Worm (Caenorhabditis elegans): ENCODE data around the gene ceh-24.

ceh-24 gene

DNA sequence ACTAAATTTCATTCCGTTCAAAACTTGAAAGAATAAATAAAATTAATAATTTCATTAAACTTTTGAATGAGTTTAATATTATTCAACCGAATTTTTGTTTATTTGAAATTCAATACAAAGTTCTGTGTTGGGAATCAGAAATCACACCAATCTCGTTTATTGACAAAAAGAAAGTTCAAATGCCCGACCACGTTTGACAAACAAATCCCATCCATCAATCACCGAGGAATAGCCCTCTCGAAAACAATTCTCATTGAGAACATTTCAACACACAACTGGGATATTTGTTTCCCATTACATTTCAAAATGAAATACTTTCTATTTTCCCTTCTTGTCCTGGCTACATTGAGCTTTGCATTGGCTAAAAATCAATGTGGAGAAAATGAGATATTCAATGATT lies 35.2 kb upstream of the ceh-24 start, which contains the start of gene F53C11.9:
F53C11.9 (plus strand) TSS at position 159 of the 400 bp plus-strand sequence.
- no peak for TF ChIP-seq F16B12.6 (tag; optimal IDR thresholded peaks at IDR 0.05)
- TF ChIP-seq ztf-4 (tag; optimal IDR thresholded peaks at IDR 0.05): no peak
- no peak for TF ChIP-seq isw-1 (GFP tag; IDR thresholded peaks at IDR 0.05)
- peak; percentile 25 for TF ChIP-seq rnt-1 (tag; optimal IDR thresholded peaks at IDR 0.05)
- no peak for TF ChIP-seq unc-86 (tag; optimal IDR thresholded peaks at IDR 0.05)
- TF ChIP-seq hlh-4 (tag; optimal IDR thresholded peaks at IDR 0.05): no peak
- TF ChIP-seq ceh-82 (tag; optimal IDR thresholded peaks at IDR 0.05): no peak
- TF ChIP-seq zag-1 (tag; optimal IDR thresholded peaks at IDR 0.05): no peak
- no peak for TF ChIP-seq fkh-8 (tag; optimal IDR thresholded peaks at IDR 0.05)
- TF ChIP-seq aly-2 (tag; optimal IDR thresholded peaks at IDR 0.05): no peak
- no peak for TF ChIP-seq snu-23 (GFP tag; optimal IDR thresholded peaks at IDR 0.05)
- no peak for TF ChIP-seq nhr-28 (tag; optimal IDR thresholded peaks at IDR 0.05)
- TF ChIP-seq nhr-90 (tag; optimal IDR thresholded peaks at IDR 0.05; ENCODE audit: poor library complexity): no peak
- TF ChIP-seq blmp-1 (tag; optimal IDR thresholded peaks at IDR 0.05): peak; percentile 32
- TF ChIP-seq nhr-47 (tag; optimal IDR thresholded peaks at IDR 0.05): no peak

DNA sequence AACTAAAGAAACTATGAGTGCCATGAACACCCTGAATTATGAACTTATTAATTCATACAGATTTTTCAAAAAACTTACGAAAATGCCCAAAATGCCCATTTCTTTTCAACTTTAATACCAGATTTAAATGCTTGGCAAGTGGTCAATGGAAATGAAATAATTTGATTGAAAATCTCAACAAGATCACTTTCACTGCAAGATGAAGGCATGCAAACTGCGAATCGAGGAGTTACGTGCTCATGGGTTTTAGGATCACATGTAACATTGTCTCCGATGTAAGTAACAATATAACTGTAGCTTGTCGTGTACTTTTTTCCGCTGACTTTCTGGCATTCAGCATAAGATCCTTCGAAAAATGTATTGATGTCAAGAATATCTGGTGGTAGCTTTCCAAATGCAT lies 32.1 kb upstream of the ceh-24 start:
- no peak for TF ChIP-seq mdl-1 (tag; optimal IDR thresholded peaks at IDR 0.05)
- TF ChIP-seq lin-15B (tag; optimal IDR thresholded peaks at IDR 0.05): no peak
- TF ChIP-seq fos-1 (tag; optimal IDR thresholded peaks at IDR 0.05): no peak
- TF ChIP-seq jun-1 (tag; optimal IDR thresholded peaks at IDR 0.05): no peak
- no peak for TF ChIP-seq alr-1 (tag; optimal IDR thresholded peaks at IDR 0.05; ENCODE audit: borderline replicate concordance)
- TF ChIP-seq efl-1 (optimal IDR thresholded peaks at IDR 0.05): no peak
- TF ChIP-seq efl-1 (GFP tag; optimal IDR thresholded peaks at IDR 0.05 in 1 of 2): peak in 1 of 2 experiments; percentile 84
- no peak for TF ChIP-seq snu-23 (GFP tag; optimal IDR thresholded peaks at IDR 0.05)

DNA sequence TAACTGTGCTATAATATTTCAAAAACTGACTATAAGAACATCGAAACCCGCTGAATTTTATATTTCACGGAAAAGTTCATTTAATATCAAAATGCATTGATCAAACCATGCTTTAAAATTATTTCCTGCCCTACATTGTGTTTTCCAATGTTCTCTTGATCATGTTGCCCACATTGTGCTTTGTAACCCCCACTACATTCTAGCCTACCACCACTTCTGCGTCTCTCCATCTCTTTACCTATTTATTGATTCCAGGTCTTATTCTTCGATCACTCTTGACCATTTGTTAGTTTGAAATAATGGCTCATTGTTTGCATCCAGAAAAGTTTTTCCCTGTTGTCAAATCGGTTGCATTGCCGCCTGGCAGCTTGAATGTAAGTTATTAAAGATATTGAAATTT lies 30.8 kb upstream of the ceh-24 start, which contains the start of gene decr-1.1:
decr-1.1 (plus strand) TSS at position 210 of the 400 bp plus-strand sequence.
- TF ChIP-seq sup-37 (GFP tag; optimal IDR thresholded peaks at IDR 0.05) (no peak), lin-35 (GFP tag; optimal IDR thresholded peaks at IDR 0.05) (peak in 1 of 2 experiments; percentile 49), ceh-88 (GFP tag; IDR thresholded peaks at IDR 0.05) (no peak), snu-23 (GFP tag; optimal IDR thresholded peaks at IDR 0.05) (peak; percentile 10), rnt-1 (tag; optimal IDR thresholded peaks at IDR 0.05) (peak; percentile 11), sox-4 (tag; optimal IDR thresholded peaks at IDR 0.05) (no peak), nhr-20 (tag; optimal IDR thresholded peaks at IDR 0.05) (peak; percentile 75), nhr-71 (tag; optimal IDR thresholded peaks at IDR 0.05) (peak; percentile 40)

DNA sequence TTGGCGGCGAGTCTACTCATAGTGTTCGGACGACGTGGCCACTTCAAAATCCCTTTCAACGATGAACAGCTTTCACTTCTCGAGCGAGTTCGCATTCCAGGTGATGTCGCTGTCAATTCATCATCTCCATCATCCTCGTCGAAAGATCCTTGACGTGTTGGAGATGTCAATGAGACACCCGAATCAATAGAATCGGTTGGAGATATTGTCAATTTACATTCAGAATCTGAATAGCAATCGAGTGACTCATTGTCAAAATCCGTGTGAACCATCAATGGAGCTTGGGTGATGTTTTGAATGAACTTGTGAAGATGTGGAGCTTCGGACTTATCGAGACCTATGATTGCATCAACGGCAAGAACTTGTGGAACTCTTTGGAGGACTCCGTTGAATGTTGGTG lies 27.3 kb upstream of the ceh-24 start:
- TF ChIP-seq efl-3 (GFP tag; optimal IDR thresholded peaks at IDR 0.05) (no peak), pqm-1 (tag; optimal IDR thresholded peaks at IDR 0.05) (no peak), unc-62 (GFP tag; optimal IDR thresholded peaks at IDR 0.05) (no peak), fkh-4 (tag; optimal IDR thresholded peaks at IDR 0.05; ENCODE audit: borderline replicate concordance) (no peak), nhr-77 (tag; optimal IDR thresholded peaks at IDR 0.05) (no peak), nhr-28 (tag; optimal IDR thresholded peaks at IDR 0.05) (no peak), nhr-85 (tag) (peak; percentile 53), lin-39 (tag; optimal IDR thresholded peaks at IDR 0.05) (no peak), snu-23 (GFP tag; optimal IDR thresholded peaks at IDR 0.05) (no peak)

DNA sequence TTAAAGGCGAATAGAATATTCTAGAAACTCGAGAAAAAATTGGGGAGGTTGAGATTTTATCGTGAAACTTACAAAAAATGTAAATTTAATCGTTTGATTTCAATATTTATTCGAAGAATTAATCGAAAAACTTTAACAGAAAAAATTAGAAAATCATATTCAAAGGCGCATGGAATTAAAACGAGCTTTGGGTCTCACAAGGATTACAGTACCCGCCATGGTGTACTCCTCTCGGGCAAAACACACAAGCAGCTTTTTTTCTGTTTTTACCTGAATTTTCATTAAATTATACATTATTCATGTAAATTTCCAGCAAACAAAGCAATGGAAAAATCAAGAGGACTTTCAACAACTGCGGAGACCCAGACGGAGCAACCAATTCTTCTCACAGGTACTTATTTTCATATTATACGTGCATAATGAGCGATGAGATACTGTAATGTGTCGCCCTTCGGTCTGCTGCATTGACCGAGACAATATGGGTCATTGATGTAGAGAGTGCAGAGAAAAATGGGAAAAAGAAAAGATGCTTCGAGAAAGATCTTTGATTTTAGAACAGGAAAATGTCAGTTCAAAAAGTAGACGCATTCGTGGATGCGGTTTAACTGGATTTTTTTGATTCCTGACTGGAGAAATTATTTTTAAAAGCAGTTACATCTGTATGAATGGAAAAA lies 25.7 kb upstream of the ceh-24 start, which contains the start of the genes F53C11.4 and F53C11.5:
F53C11.4 (minus strand) TSS at position 128 of the 674 bp plus-strand sequence.
F53C11.5 (plus strand) TSS at position 325 of the 674 bp plus-strand sequence.
- TF ChIP-seq nhr-76 (tag; optimal IDR thresholded peaks at IDR 0.05): no peak
- TF ChIP-seq tlp-1 (tag; optimal IDR thresholded peaks at IDR 0.05): no peak
- no peak for TF ChIP-seq ceh-8 (GFP tag; optimal IDR thresholded peaks at IDR 0.05)
- no peak for TF ChIP-seq ets-5 (GFP tag; IDR thresholded peaks at IDR 0.05)
- TF ChIP-seq dsc-1 (tag; optimal IDR thresholded peaks at IDR 0.05): peak; percentile 2
- peak; percentile 17 for TF ChIP-seq snu-23 (GFP tag; optimal IDR thresholded peaks at IDR 0.05)
- no peak for TF ChIP-seq zip-4 (GFP tag; optimal IDR thresholded peaks at IDR 0.05)
- TF ChIP-seq nhr-85 (tag): no peak
- no peak for TF ChIP-seq nhr-11 (tag; optimal IDR thresholded peaks at IDR 0.05)
- TF ChIP-seq dpl-1 (GFP tag; optimal IDR thresholded peaks at IDR 0.05): peak in 1 of 3 experiments; percentile 12
- TF ChIP-seq zag-1 (tag; optimal IDR thresholded peaks at IDR 0.05): no peak
- TF ChIP-seq nhr-90 (tag; optimal IDR thresholded peaks at IDR 0.05; ENCODE audit: poor library complexity): no peak
- TF ChIP-seq fkh-4 (tag; optimal IDR thresholded peaks at IDR 0.05; ENCODE audit: borderline replicate concordance): no peak
- peak in 1 of 2 experiments; percentile 23 for TF ChIP-seq ztf-11 (tag; optimal IDR thresholded peaks at IDR 0.05)
- no peak for TF ChIP-seq snpc-4 (tag; optimal IDR thresholded peaks at IDR 0.05)
- TF ChIP-seq sox-4 (tag; optimal IDR thresholded peaks at IDR 0.05): no peak
